Worm (Caenorhabditis elegans) whole organism, L4 larva: ENCODE results near the gene fipr-16.

Experiments used
- ceh-44 ChIP-seq: fragments of 200-800 bp; sonication (Bioruptor generic); IDR thresholded peaks from 2 replicates; pipeline ENCODE4 v1.3.6; 2022; ENCODE audit warnings: missing genetic modification reagents, missing genetic modification characterization, missing compliant biosample characterization
- ceh-82 ChIP-seq: sonication (generic microtip); optimal IDR thresholded peaks from 2 replicates; lab custom pipeline; 2017; ENCODE audit warnings: missing biosample characterization, missing genetic modification characterization
- fos-1 ChIP-seq: fragments of 150-350 bp; optimal IDR thresholded peaks from 2 replicates; lab custom pipeline; 2014; ENCODE audit warnings: missing biosample characterization, missing genetic modification characterization
- hif-1 ChIP-seq, 2 experiments: sonication (generic microtip); optimal IDR thresholded peaks; 2 replicates each; lab custom pipeline; 2016 to 2017; ENCODE audit warnings: missing compliant biosample characterization in 2 of 2, missing genetic modification characterization in 2 of 2, missing genetic modification reagents in 2 of 2, missing genotype in 2 of 2, mild to moderate bottlenecking in 1 of 2
- lin-15B ChIP-seq: fragments of 150-350 bp; sonication (generic microtip); optimal IDR thresholded peaks from 3 replicates; lab custom pipeline; 2014; ENCODE audit warnings: missing biosample characterization, missing genetic modification characterization
- nhr-11 ChIP-seq: fragments of 150-350 bp; optimal IDR thresholded peaks from 2 replicates; lab custom pipeline; 2014; ENCODE audit warnings: missing biosample characterization, missing genetic modification characterization
- skn-1 ChIP-seq: fragments of 150-350 bp; optimal IDR thresholded peaks from 2 replicates; lab custom pipeline; 2014; ENCODE audit warnings: missing biosample characterization, missing genetic modification characterization
- unc-39 ChIP-seq: sonication (generic microtip); optimal IDR thresholded peaks from 2 replicates; lab custom pipeline; 2017; ENCODE audit warnings: missing biosample characterization, missing genetic modification characterization

ce11 chrIII:8552125-8552524 is 38.7 kb downstream of the fipr-16 start, which contains the start of gene C02D5.4:
- TF ChIP-seq hif-1 (tag; optimal IDR thresholded peaks at IDR 0.05; lab: Kevin White, UChicago) (no peak), skn-1 (tag; lab: Kevin White, UChicago) (no peak), nhr-11 (no peak), fos-1 (tag; lab: Kevin White, UChicago) (no peak), ceh-44 (no peak), lin-15B (no peak), unc-39 (no peak), ceh-82 (no peak)
